Fruit fly (Drosophila melanogaster) whole organism, pupa: Measurements from ENCODE around the gene rost.

Source experiments
- CG10348 ChIP-seq: fragments of 200-800 bp; sonication (Bioruptor generic); IDR thresholded peaks from 2 replicates; pipeline ENCODE4 v1.3.6; 2022; ENCODE audit warnings: missing biosample characterization, missing genetic modification characterization
- CG12605 ChIP-seq: fragments of 200-800 bp; sonication (Bioruptor generic); IDR thresholded peaks from 2 replicates; pipeline ENCODE4 v1.3.6; 2022; ENCODE audit warnings: missing biosample characterization, missing genetic modification characterization
- CG32121 ChIP-seq: fragments of 200-800 bp; sonication (Bioruptor generic); IDR thresholded peaks from 2 replicates; pipeline ENCODE4 v1.3.6; 2022; ENCODE audit warnings: missing biosample characterization, missing genetic modification characterization
- CG4496 ChIP-seq: fragments of 200-800 bp; sonication (Bioruptor generic); IDR thresholded peaks from 3 replicates; pipeline ENCODE4 v1.3.6; 2022; ENCODE audit warnings: missing biosample characterization, missing genetic modification characterization
- CG8159 ChIP-seq: fragments of 200-800 bp; sonication (Bioruptor generic); optimal IDR thresholded peaks from 3 replicates; lab custom pipeline; 2018; ENCODE audit warnings: missing biosample characterization, mild to moderate bottlenecking, missing genetic modification characterization, moderate library complexity
- CG8301 ChIP-seq: fragments of 200-800 bp; sonication (Bioruptor generic); optimal IDR thresholded peaks from 2 replicates; lab custom pipeline; 2018; ENCODE audit warnings: missing biosample characterization, mild to moderate bottlenecking, missing genetic modification characterization
- CG9948 ChIP-seq: fragments of 200-800 bp; sonication (Bioruptor generic); optimal IDR thresholded peaks from 2 replicates; lab custom pipeline; 2018; ENCODE audit warnings: missing biosample characterization, mild to moderate bottlenecking, missing genetic modification characterization, moderate library complexity
- D1 ChIP-seq: fragments of 200-800 bp; sonication (Bioruptor generic); optimal IDR thresholded peaks from 2 replicates; lab custom pipeline; 2018; ENCODE audit warnings: missing biosample characterization, mild to moderate bottlenecking, missing genetic modification characterization, moderate library complexity
- Snoo ChIP-seq: fragments of 200-800 bp; sonication (Bioruptor generic); optimal IDR thresholded peaks from 3 replicates; lab custom pipeline; 2017; ENCODE audit warnings: missing biosample characterization, mild to moderate bottlenecking, missing genetic modification characterization, inconsistent platforms
- fd96Ca ChIP-seq: fragments of 200-800 bp; sonication (Bioruptor generic); IDR thresholded peaks from 3 replicates; pipeline ENCODE4 v1.3.6; 2022; ENCODE audit warnings: missing biosample characterization, missing genetic modification characterization

DNA sequence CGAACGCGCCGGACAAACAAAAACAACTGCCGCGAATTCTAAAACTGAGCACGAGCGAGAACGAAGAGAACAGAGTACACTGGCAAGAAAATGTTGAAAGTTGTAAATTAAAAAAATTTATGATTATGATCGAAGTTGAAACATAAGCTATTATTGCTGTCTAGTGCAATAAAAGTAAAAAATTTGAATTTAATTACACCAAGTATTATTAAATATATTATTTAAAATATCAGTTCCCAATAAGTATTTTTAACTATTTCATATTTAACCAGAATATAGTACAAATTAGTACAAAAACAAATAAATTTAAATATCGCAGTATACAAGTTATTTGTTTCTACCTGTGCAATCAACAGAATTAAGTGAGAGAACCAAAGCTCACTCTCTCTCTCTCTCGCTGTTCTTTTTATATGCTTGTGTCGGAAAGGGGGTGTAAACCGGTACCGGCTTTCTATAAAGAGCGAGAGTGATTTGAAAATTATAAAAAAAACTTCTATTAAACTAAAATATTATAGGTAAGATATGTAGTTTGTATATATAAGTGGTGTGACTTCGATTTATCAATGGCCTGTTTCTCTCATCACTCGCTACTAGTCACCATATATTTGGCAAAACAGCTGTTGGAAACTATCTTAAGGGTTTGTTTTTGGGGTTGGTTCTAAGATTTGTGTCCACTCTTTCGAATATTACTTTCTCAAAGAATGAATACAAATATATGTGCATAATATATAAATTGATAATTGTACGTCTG is 38.0 kb downstream of the rost start, which contains the start of gene C1GalTA:
- TF ChIP-seq Snoo (tag; lab: Kevin White, UChicago) (peak; percentile 97), CG8159 (tag; lab: Kevin White, UChicago) (peak; percentile 100), CG4496 (GFP tag; lab: Robert Waterston, UW) (peak; percentile 93), CG9948 (tag; lab: Kevin White, UChicago) (peak; percentile 100), CG8301 (peak; percentile 99), D1 (tag; lab: Kevin White, UChicago) (peak; percentile 100), CG32121 (GFP tag; lab: Robert Waterston, UW) (peak; percentile 96), fd96Ca (GFP tag; lab: Robert Waterston, UW) (no peak), CG12605 (GFP tag; lab: Robert Waterston, UW) (peak; percentile 95), CG10348 (GFP tag; lab: Robert Waterston, UW) (peak; percentile 88; the same call in 1 of the 2 replicates)
